Fruit fly (Drosophila melanogaster) Kc167 (cell line): ENCODE results near the gene ct.

Source experiments
- Sin3A ChIP-seq: fragments of >200 bp; optimal IDR thresholded peaks from 2 replicates; lab custom pipeline; 2018; ENCODE audit warnings: missing external identifiers
- h ChIP-seq: fragments of >200 bp; optimal IDR thresholded peaks from 3 replicates; lab custom pipeline; 2018; ENCODE audit warnings: missing external identifiers
- insv ChIP-seq: fragments of >200 bp; optimal IDR thresholded peaks from 3 replicates; lab custom pipeline; 2018; ENCODE audit warnings: missing external identifiers

DNA sequence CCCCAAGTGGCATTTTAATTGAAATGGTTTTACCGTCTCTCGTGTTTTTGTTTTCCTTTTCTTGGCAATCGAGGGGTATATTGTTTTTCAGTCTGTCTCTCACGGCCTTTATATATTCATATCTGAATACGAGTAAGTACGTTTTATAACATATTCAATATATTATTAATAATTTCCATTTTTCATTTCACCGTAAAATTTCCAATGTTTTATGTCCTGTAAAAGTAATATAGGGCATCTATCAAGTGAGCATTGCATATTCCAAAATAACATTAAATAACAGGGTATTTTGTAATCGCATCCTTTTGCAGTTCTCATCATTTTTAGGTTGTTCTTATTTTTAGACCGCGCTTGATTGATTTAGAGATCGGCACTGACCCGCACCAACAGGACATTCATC is 38.5 kb upstream of the ct start:
- no peak for TF ChIP-seq insv (lab: Kevin White, UChicago)
- TF ChIP-seq h (lab: Kevin White, UChicago): no peak
- TF ChIP-seq Sin3A (lab: Kevin White, UChicago): no peak
